Fruit fly (Drosophila melanogaster): ENCODE data around the gene Sgt1.
A peak's percentile ranks its signal among the peaks of the same experiment; 100 is the strongest.

Sgt1 gene

dm6 chr3R:8264302-8265080 is 40.6 kb downstream of the Sgt1 start, which contains the start of the genes RPA1 and Mcm2 (continued):
- peak; percentile 80 for TF ChIP-seq Smox (GFP tag; optimal IDR thresholded peaks at IDR 0.05)
- peak; percentile 68 for TF ChIP-seq Sox102F (GFP tag; optimal IDR thresholded peaks at IDR 0.05)
- TF ChIP-seq CG7368 (GFP tag; optimal IDR thresholded peaks at IDR 0.05), result peak; percentile 56
- TF ChIP-seq fd85E (GFP tag; optimal IDR thresholded peaks at IDR 0.05), result no peak
- TF ChIP-seq cyc (GFP tag; optimal IDR thresholded peaks at IDR 0.05), result peak; percentile 79
- TF ChIP-seq CG3919 (GFP tag; optimal IDR thresholded peaks at IDR 0.05), result peak; percentile 83
- TF ChIP-seq CG9139 (GFP tag; optimal IDR thresholded peaks at IDR 0.05), result peak; percentile 7
- peak; percentile 63 for TF ChIP-seq dsx (GFP tag; optimal IDR thresholded peaks at IDR 0.05; ENCODE audit: poor library complexity, severe bottlenecking)
- no peak for TF ChIP-seq vri (GFP tag; optimal IDR thresholded peaks at IDR 0.05)
- TF ChIP-seq OdsH (GFP tag; optimal IDR thresholded peaks at IDR 0.05), result peak; percentile 86
- TF ChIP-seq fkh (GFP tag; optimal IDR thresholded peaks at IDR 0.05), result peak; percentile 87
- TF ChIP-seq net (GFP tag; optimal IDR thresholded peaks at IDR 0.05), result peak; percentile 74
- TF ChIP-seq CG10631 (GFP tag; optimal IDR thresholded peaks at IDR 0.05), result peak; percentile 89
- peak; percentile 80 for TF ChIP-seq achi (GFP tag; optimal IDR thresholded peaks at IDR 0.05)
- peak; percentile 70 for TF ChIP-seq CG10669 (GFP tag; optimal IDR thresholded peaks at IDR 0.05)
- no peak for TF ChIP-seq CG16779 (tag; optimal IDR thresholded peaks at IDR 0.05)
- no peak for TF ChIP-seq ss (GFP tag; optimal IDR thresholded peaks at IDR 0.05)

DNA sequence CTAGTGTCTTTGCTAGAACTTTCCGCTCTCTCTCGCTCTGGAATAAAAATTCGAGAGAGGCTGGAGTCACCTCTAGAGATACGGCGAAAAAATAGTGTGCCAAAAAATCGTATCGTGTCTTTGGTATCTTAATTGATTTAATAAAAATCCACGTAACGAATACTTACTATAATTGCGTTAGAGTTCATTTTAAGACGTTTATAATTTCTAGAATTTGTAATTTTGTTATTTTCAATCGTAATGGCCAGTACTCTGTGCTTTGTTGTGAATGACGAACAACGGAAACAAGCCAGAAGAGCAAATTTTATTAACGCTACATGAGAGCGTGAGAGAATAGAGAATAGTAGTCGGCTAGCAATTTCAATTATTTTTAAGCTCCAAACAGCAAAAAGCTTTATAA is 43.4 kb downstream of the Sgt1 start:
- TF ChIP-seq CG10631 (GFP tag; optimal IDR thresholded peaks at IDR 0.05) (no peak), CG7368 (GFP tag; optimal IDR thresholded peaks at IDR 0.05) (no peak), CG9139 (GFP tag; optimal IDR thresholded peaks at IDR 0.05) (no peak), topi (GFP tag; optimal IDR thresholded peaks at IDR 0.05) (no peak), CG6854 (GFP tag; optimal IDR thresholded peaks at IDR 0.05) (no peak), svp (GFP tag) (no peak), Smox (GFP tag; optimal IDR thresholded peaks at IDR 0.05) (no peak), Hr39 (GFP tag; optimal IDR thresholded peaks at IDR 0.05) (no peak), CG11294 (GFP tag; IDR thresholded peaks at IDR 0.05) (no peak), net (GFP tag; optimal IDR thresholded peaks at IDR 0.05) (no peak), Ets96B (tag; optimal IDR thresholded peaks at IDR 0.05) (no peak)

DNA sequence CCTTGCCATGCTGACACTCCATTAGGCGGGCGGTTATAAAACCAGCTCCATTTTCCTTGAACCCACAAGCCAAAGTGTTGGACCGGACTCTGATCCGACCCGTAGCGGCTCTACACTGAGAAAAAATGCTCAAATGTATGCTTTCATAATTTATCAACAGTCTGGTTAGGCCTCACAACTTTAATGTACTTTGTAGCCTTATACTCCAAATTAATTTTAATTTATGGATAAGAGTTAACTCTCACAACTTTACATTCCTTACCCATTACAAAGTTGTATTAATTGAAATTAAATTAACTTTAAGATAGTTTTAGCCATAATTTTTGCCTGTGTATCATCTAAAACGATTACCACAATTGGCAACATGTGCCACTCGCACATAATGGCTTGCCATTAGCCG is 49.0 kb downstream of the Sgt1 start:
- no peak for TF ChIP-seq CG6792 (GFP tag; optimal IDR thresholded peaks at IDR 0.05)
- TF ChIP-seq CG15336 (GFP tag; IDR thresholded peaks at IDR 0.05), result peak; percentile 86
- TF ChIP-seq fd59A (GFP tag; optimal IDR thresholded peaks at IDR 0.05), result no peak
- peak; percentile 58 for TF ChIP-seq Lpt (GFP tag; optimal IDR thresholded peaks at IDR 0.05)
- TF ChIP-seq dac (GFP tag; optimal IDR thresholded peaks at IDR 0.05), result peak; percentile 37
- peak; percentile 45; the same call in 1 of the 2 replicates for TF ChIP-seq Gug (GFP tag; IDR thresholded peaks at IDR 0.05)
- TF ChIP-seq Sox14 (GFP tag; optimal IDR thresholded peaks at IDR 0.05), result no peak
- TF ChIP-seq OdsH (GFP tag; optimal IDR thresholded peaks at IDR 0.05), result peak; percentile 39
- TF ChIP-seq CG32006 (GFP tag; optimal IDR thresholded peaks at IDR 0.05), result peak; percentile 77
- TF ChIP-seq Eip78C (GFP tag), result peak; percentile 70
- TF ChIP-seq salr (GFP tag; optimal IDR thresholded peaks at IDR 0.05), result peak in 1 of 2 experiments; percentile 30
- peak; percentile 84 for TF ChIP-seq CG8119 (GFP tag; IDR thresholded peaks at IDR 0.05)
- TF ChIP-seq CG6276 (GFP tag; optimal IDR thresholded peaks at IDR 0.05), result peak; percentile 71
- TF ChIP-seq pdm3 (GFP tag; optimal IDR thresholded peaks at IDR 0.05), result peak; percentile 40
- peak; percentile 58 for TF ChIP-seq CG4318 (GFP tag; optimal IDR thresholded peaks at IDR 0.05)
- TF ChIP-seq Hr4 (GFP tag; optimal IDR thresholded peaks at IDR 0.05), result peak; percentile 73
- TF ChIP-seq Ets96B (tag; optimal IDR thresholded peaks at IDR 0.05), result no peak
- TF ChIP-seq CG11294 (GFP tag; IDR thresholded peaks at IDR 0.05), result peak; percentile 20; the same call in 1 of the 2 replicates
- TF ChIP-seq Hr39 (GFP tag; optimal IDR thresholded peaks at IDR 0.05), result no peak
- no peak for TF ChIP-seq CG3919 (GFP tag; optimal IDR thresholded peaks at IDR 0.05)
- no peak for TF ChIP-seq CG6163 (GFP tag; IDR thresholded peaks at IDR 0.05)
